Fruit fly (Drosophila melanogaster): ENCODE data around the gene CG9988.

CG9988 gene

dm6 chr3R:28599238-28600127 lies 36.7 kb upstream of the CG9988 start, which contains the start of the genes Noa36 and Hrb98DE (continued):
- TF ChIP-seq dysf (GFP tag; IDR thresholded peaks at IDR 0.05) (peak; percentile 60; the same call in 1 of the 3 replicates), Mes4 (GFP tag; optimal IDR thresholded peaks at IDR 0.05) (no peak), CG11560 (tag; IDR thresholded peaks at IDR 0.05) (no peak; the same call in 2 of the 3 replicates), CG17359 (tag; optimal IDR thresholded peaks at IDR 0.05) (no peak), pum (GFP tag; optimal IDR thresholded peaks at IDR 0.05) (peak; percentile 42), unc-4 (GFP tag; IDR thresholded peaks at IDR 0.05; ENCODE audit: partially characterized antibody) (no peak), ara (GFP tag; IDR thresholded peaks at IDR 0.05) (no peak), ems (GFP tag; optimal IDR thresholded peaks at IDR 0.05) (no peak), CG10209 (GFP tag; optimal IDR thresholded peaks at IDR 0.05) (no peak), bbx (GFP tag; IDR thresholded peaks at IDR 0.05; ENCODE audit: partially characterized antibody) (peak; percentile 14; the same call in 1 of the 2 replicates), CG10979 (tag; optimal IDR thresholded peaks at IDR 0.05) (no peak), Atf3 (GFP tag; optimal IDR thresholded peaks at IDR 0.05) (no peak), tgo (GFP tag; IDR thresholded peaks at IDR 0.05) (peak; percentile 39; the same call in 1 of the 3 replicates), CG11398 (GFP tag; optimal IDR thresholded peaks at IDR 0.05) (no peak), Gug (GFP tag; IDR thresholded peaks at IDR 0.05) (peak; percentile 76; the same call in 3 of the 4 replicates), CG12236 (GFP tag; optimal IDR thresholded peaks at IDR 0.05) (no peak), maf-S (GFP tag; optimal IDR thresholded peaks at IDR 0.05) (no peak), Six4 (GFP tag; optimal IDR thresholded peaks at IDR 0.05) (no peak), CG4282 (GFP tag; optimal IDR thresholded peaks at IDR 0.05) (no peak), klu (GFP tag; IDR thresholded peaks at IDR 0.05) (no peak; the same call in 1 of the 2 replicates), CG3065 (GFP tag; optimal IDR thresholded peaks at IDR 0.05) (no peak), CG42726 (GFP tag; IDR thresholded peaks at IDR 0.05; ENCODE audit: partially characterized antibody) (no peak; the same call in 1 of the 2 replicates), aop (GFP tag; IDR thresholded peaks at IDR 0.05) (no peak), CG11723 (GFP tag; optimal IDR thresholded peaks at IDR 0.05) (no peak), HLH4C (GFP tag; IDR thresholded peaks at IDR 0.05; ENCODE audit: partially characterized antibody) (no peak), Antp (GFP tag; optimal IDR thresholded peaks at IDR 0.05) (peak; percentile 0), CG17186 (GFP tag; optimal IDR thresholded peaks at IDR 0.05) (no peak), gcm2 (GFP tag; optimal IDR thresholded peaks at IDR 0.05) (no peak), tna (GFP tag; IDR thresholded peaks at IDR 0.05; ENCODE audit: partially characterized antibody) (no peak), Vsx1 (GFP tag; optimal IDR thresholded peaks at IDR 0.05) (peak; percentile 16), Taf1 (GFP tag; IDR thresholded peaks at IDR 0.05) (peak; percentile 22; the same call in 1 of the 2 replicates), CG17361 (GFP tag; IDR thresholded peaks at IDR 0.05) (peak; percentile 76), h (optimal IDR thresholded peaks at IDR 0.05) (no peak), bab2 (GFP tag; optimal IDR thresholded peaks at IDR 0.05) (no peak), CG3281 (GFP tag; optimal IDR thresholded peaks at IDR 0.05) (no peak), HLH54F (GFP tag; optimal IDR thresholded peaks at IDR 0.05) (peak; percentile 48), Xrp1 (GFP tag; IDR thresholded peaks at IDR 0.05) (no peak), CG17912 (GFP tag; optimal IDR thresholded peaks at IDR 0.05) (no peak), pita (GFP tag; optimal IDR thresholded peaks at IDR 0.05) (no peak), CG15073 (GFP tag; optimal IDR thresholded peaks at IDR 0.05) (no peak), CG34224 (GFP tag; IDR thresholded peaks at IDR 0.05; ENCODE audit: partially characterized antibody) (no peak), CG11085 (GFP tag; IDR thresholded peaks at IDR 0.05) (0 out of 2 replicates have a peak, but pooled peaks have one; percentile 46), H2.0 (GFP tag; IDR thresholded peaks at IDR 0.05) (no peak; the same call in 1 of the 2 replicates), exex (tag; optimal IDR thresholded peaks at IDR 0.05) (no peak), lilli (GFP tag; optimal IDR thresholded peaks at IDR 0.05) (no peak), Asciz (GFP tag; optimal IDR thresholded peaks at IDR 0.05) (no peak), CG12659 (GFP tag; optimal IDR thresholded peaks at IDR 0.05) (no peak), Neu2 (GFP tag; optimal IDR thresholded peaks at IDR 0.05; ENCODE audit: borderline replicate concordance) (no peak), CG3726 (GFP tag; IDR thresholded peaks at IDR 0.05) (no peak)

All from whole organism, embryonic.